Worm (Caenorhabditis elegans): Measurements from ENCODE around the gene C04E12.4.

Gene C04E12.4

DNA sequence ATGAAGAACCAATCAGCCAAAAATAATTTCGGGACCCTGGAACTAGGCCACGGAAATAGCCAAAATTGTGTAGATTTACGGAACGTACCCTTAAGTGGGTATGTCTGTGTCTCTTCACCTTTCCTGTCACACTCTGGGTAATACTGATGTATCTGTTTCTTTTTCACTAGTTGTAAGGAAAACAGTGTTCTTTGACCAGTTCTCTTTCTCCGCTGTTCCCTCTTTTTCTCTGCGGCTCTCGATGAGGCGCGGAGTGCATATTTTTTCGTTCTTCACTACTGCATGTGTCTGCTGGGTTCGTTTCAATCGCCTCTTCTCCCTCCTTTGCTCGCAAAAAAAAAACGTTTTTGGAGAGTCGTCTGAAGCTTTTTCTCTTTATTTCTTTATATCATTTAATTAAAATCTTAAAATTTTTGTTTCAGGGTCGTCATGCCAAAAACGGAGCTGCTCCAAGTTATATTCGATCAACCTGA, 47.6 kb downstream of the C04E12.4 start, which contains the start of gene arrd-22:
TSS of gene arrd-22 (plus strand) at position 423 of the 473 bp plus-strand sequence.
- TF ChIP-seq unc-62 (GFP tag; optimal IDR thresholded peaks at IDR 0.05): no peak

- no peak for TF ChIP-seq unc-62 (GFP tag; optimal IDR thresholded peaks at IDR 0.05)
Measured at ce11 chrV:3413010-3413409, 50.4 kb downstream of the C04E12.4 start, which contains the start of gene txt-11. txt-11 (plus strand) TSS chrV:3413310.

ce11 chrV:3417928-3418327, 55.4 kb downstream of the C04E12.4 start, which contains the start of gene T20D4.3:
T20D4.3 (plus strand) TSS chrV:3418228.
- TF ChIP-seq unc-62 (GFP tag; optimal IDR thresholded peaks at IDR 0.05): no peak
